Fruit fly (Drosophila melanogaster) whole organism, embryonic: Measurements from ENCODE around the gene CG1542.

Experiments used
- Adf1 ChIP-seq: fragments of 200-800 bp; sonication (Bioruptor generic); IDR thresholded peaks from 2 replicates; pipeline ENCODE4 v1.3.6; 2022; ENCODE audit warnings: missing biosample characterization, missing genetic modification characterization
- CG10274 ChIP-seq: fragments of 200-800 bp; sonication (Bioruptor generic); optimal IDR thresholded peaks from 3 replicates; lab custom pipeline; 2017; ENCODE audit warnings: missing biosample characterization, mild to moderate bottlenecking, missing genetic modification characterization
- CG10565 ChIP-seq: fragments of 200-800 bp; sonication (Bioruptor generic); optimal IDR thresholded peaks from 3 replicates; lab custom pipeline; 2016; ENCODE audit warnings: missing biosample characterization, mild to moderate bottlenecking, missing genetic modification characterization
- CG11456 ChIP-seq: fragments of 200-800 bp; sonication (Bioruptor generic); IDR thresholded peaks from 3 replicates; pipeline ENCODE4 v1.3.6; 2022; ENCODE audit warnings: missing biosample characterization, missing genetic modification characterization
- CG11695 ChIP-seq: fragments of 200-800 bp; sonication (Bioruptor generic); IDR thresholded peaks from 3 replicates; pipeline ENCODE4 v1.3.6; 2022; ENCODE audit warnings: missing biosample characterization, missing genetic modification characterization
- CG12299 ChIP-seq: fragments of 200-800 bp; sonication (Bioruptor generic); optimal IDR thresholded peaks from 2 replicates; lab custom pipeline; 2018; ENCODE audit warnings: missing biosample characterization, mild to moderate bottlenecking, missing genetic modification characterization
- CG14441 ChIP-seq: fragments of 200-800 bp; sonication (Bioruptor generic); IDR thresholded peaks from 2 replicates; pipeline ENCODE4 v1.3.6; 2022; ENCODE audit warnings: missing biosample characterization, missing genetic modification characterization
- CG14667 ChIP-seq: fragments of 200-800 bp; sonication (Bioruptor generic); IDR thresholded peaks from 2 replicates; pipeline ENCODE4 v1.3.6; 2022; ENCODE audit warnings: missing biosample characterization, missing genetic modification characterization
- CG15601 ChIP-seq: fragments of 200-800 bp; sonication (Bioruptor generic); optimal IDR thresholded peaks from 3 replicates; lab custom pipeline; 2019; ENCODE audit warnings: missing biosample characterization, mild to moderate bottlenecking, missing genetic modification characterization, moderate library complexity
- CG17328 ChIP-seq: fragments of 200-800 bp; sonication (Bioruptor generic); IDR thresholded peaks from 2 replicates; pipeline ENCODE4 v1.3.6; 2022; ENCODE audit warnings: missing biosample characterization, missing genetic modification characterization
- CG18764 ChIP-seq: fragments of 200-800 bp; sonication (Bioruptor generic); optimal IDR thresholded peaks from 3 replicates; lab custom pipeline; 2016; ENCODE audit warnings: missing biosample characterization, missing genetic modification characterization
- CG30431 ChIP-seq: fragments of 200-800 bp; sonication (Bioruptor generic); optimal IDR thresholded peaks from 2 replicates; lab custom pipeline; 2017; ENCODE audit warnings: missing biosample characterization, missing genetic modification characterization
- CG32532 ChIP-seq: fragments of 200-800 bp; sonication (Bioruptor generic); IDR thresholded peaks from 2 replicates; pipeline ENCODE4 v1.3.6; 2022; ENCODE audit warnings: missing biosample characterization, missing genetic modification characterization
- CG32767 ChIP-seq: fragments of 200-800 bp; sonication (Bioruptor generic); IDR thresholded peaks from 2 replicates; pipeline ENCODE4 v1.3.6; 2022; ENCODE audit warnings: missing biosample characterization, missing genetic modification characterization
- CG32772 ChIP-seq: fragments of 200-800 bp; sonication (Bioruptor generic); IDR thresholded peaks from 2 replicates; pipeline ENCODE4 v1.3.6; 2022; ENCODE audit warnings: missing biosample characterization, missing genetic modification characterization
- CG33213 ChIP-seq: fragments of 200-800 bp; sonication (Bioruptor generic); optimal IDR thresholded peaks from 3 replicates; lab custom pipeline; 2016; ENCODE audit warnings: missing biosample characterization, missing genetic modification characterization
- CG7271 ChIP-seq: fragments of 200-800 bp; sonication (Bioruptor generic); optimal IDR thresholded peaks from 2 replicates; lab custom pipeline; 2018; ENCODE audit warnings: missing biosample characterization, mild to moderate bottlenecking, missing genetic modification characterization, moderate library complexity
- CG7357 ChIP-seq: fragments of 200-800 bp; sonication (Bioruptor generic); IDR thresholded peaks from 3 replicates; pipeline ENCODE4 v1.3.6; 2022; ENCODE audit warnings: missing biosample characterization, missing genetic modification characterization
- CG8281 ChIP-seq: fragments of 200-800 bp; sonication (Bioruptor generic); optimal IDR thresholded peaks from 2 replicates; lab custom pipeline; 2018; ENCODE audit warnings: missing biosample characterization, mild to moderate bottlenecking, missing genetic modification characterization, moderate library complexity
- CG9727 ChIP-seq: fragments of 200-800 bp; sonication (Bioruptor generic); optimal IDR thresholded peaks from 3 replicates; lab custom pipeline; 2017; ENCODE audit warnings: missing biosample characterization, mild to moderate bottlenecking, missing genetic modification characterization
- CG9932 ChIP-seq: fragments of 200-800 bp; sonication (Bioruptor generic); IDR thresholded peaks from 2 replicates; pipeline ENCODE4 v1.3.6; 2022; ENCODE audit warnings: missing biosample characterization, missing genetic modification characterization
- CkIIα-i1 ChIP-seq: fragments of 200-800 bp; sonication (Bioruptor generic); IDR thresholded peaks from 2 replicates; pipeline ENCODE4 v1.3.6; 2022; ENCODE audit warnings: missing biosample characterization, missing genetic modification characterization
- Eip74EF ChIP-seq, 2 experiments: fragments of 200-800 bp in 1 of 2; fragments of >200 bp in 1 of 2; sonication (Bioruptor generic) in 1 of 2; optimal IDR thresholded peaks; 2 replicates each; lab custom pipeline; 2017 to 2019; ENCODE audit warnings: missing biosample characterization in 2 of 2, missing genetic modification characterization in 2 of 2, mild to moderate bottlenecking in 1 of 2, moderate library complexity in 1 of 2
- Hand ChIP-seq: fragments of 200-800 bp; sonication (Bioruptor generic); optimal IDR thresholded peaks from 2 replicates; lab custom pipeline; 2017; ENCODE audit warnings: mild to moderate bottlenecking, missing biosample characterization, missing genetic modification reagents, missing genetic modification characterization
- MBD-R2 ChIP-seq: fragments of 200-800 bp; sonication (Bioruptor generic); IDR thresholded peaks from 2 replicates; pipeline ENCODE4 v1.3.6; 2022; ENCODE audit warnings: missing biosample characterization, missing genetic modification characterization
- Nf-YC ChIP-seq: fragments of 200-800 bp; optimal IDR thresholded peaks from 3 replicates; lab custom pipeline; 2019; ENCODE audit warnings: missing biosample characterization, mild to moderate bottlenecking, missing genetic modification characterization, moderate library complexity
- Side ChIP-seq: fragments of 200-800 bp; sonication (Bioruptor generic); optimal IDR thresholded peaks from 2 replicates; lab custom pipeline; 2016; ENCODE audit warnings: missing biosample characterization, missing genetic modification characterization
- Sry-δ ChIP-seq: fragments of 200-800 bp; sonication (Bioruptor generic); optimal IDR thresholded peaks from 2 replicates; lab custom pipeline; 2016; ENCODE audit warnings: missing biosample characterization, missing genetic modification characterization
- Tbp ChIP-seq: fragments of >200 bp; optimal IDR thresholded peaks from 2 replicates; lab custom pipeline; 2018; ENCODE audit warnings: missing biosample characterization, missing genetic modification characterization
- Trl ChIP-seq, 3 experiments: fragments of >200 bp in 2 of 3; fragments of 200-800 bp in 1 of 3; sonication (Bioruptor generic) in 1 of 3; optimal IDR thresholded peaks; 2 replicates in 1 of 3; 3 replicates in 2 of 3; lab custom pipeline; 2016 to 2017; ENCODE audit warnings: missing biosample characterization in 1 of 3, missing genetic modification characterization in 1 of 3
- Vsx1 ChIP-seq: fragments of 200-800 bp; sonication (Bioruptor generic); optimal IDR thresholded peaks from 2 replicates; lab custom pipeline; 2017; ENCODE audit warnings: missing biosample characterization, mild to moderate bottlenecking, missing genetic modification characterization, missing genetic modification reagents
- Xrp1 ChIP-seq: fragments of 200-800 bp; sonication (Bioruptor generic); IDR thresholded peaks from 2 replicates; pipeline ENCODE4 v1.3.6; 2022; ENCODE audit warnings: missing biosample characterization, missing genetic modification characterization
- ac ChIP-seq: fragments of 200-800 bp; sonication (Bioruptor generic); optimal IDR thresholded peaks from 3 replicates; lab custom pipeline; 2017; ENCODE audit warnings: missing biosample characterization, mild to moderate bottlenecking, missing genetic modification characterization
- bbx ChIP-seq: fragments of 200-800 bp; sonication (Bioruptor generic); IDR thresholded peaks from 2 replicates; pipeline ENCODE4 v1.3.6; 2022; ENCODE audit warnings: missing biosample characterization, missing genetic modification characterization; ENCODE audit not compliant: partially characterized antibody
- bigmax ChIP-seq: fragments of 200-800 bp; sonication (Bioruptor generic); optimal IDR thresholded peaks from 2 replicates; lab custom pipeline; 2018; ENCODE audit warnings: missing biosample characterization, mild to moderate bottlenecking, missing genetic modification characterization
- cato ChIP-seq: fragments of 200-800 bp; sonication (Bioruptor generic); optimal IDR thresholded peaks from 2 replicates; lab custom pipeline; 2016; ENCODE audit warnings: missing biosample characterization, missing genetic modification characterization, borderline replicate concordance
- chif ChIP-seq, 2 experiments: fragments of 200-800 bp; sonication (Bioruptor generic); optimal IDR thresholded peaks; 3 replicates each; lab custom pipeline; 2016; ENCODE audit warnings: missing biosample characterization in 2 of 2, missing genetic modification characterization in 2 of 2
- chinmo ChIP-seq: fragments of 200-800 bp; sonication (Bioruptor generic); IDR thresholded peaks from 4 replicates; pipeline ENCODE4 v1.3.6; 2022; ENCODE audit warnings: missing biosample characterization, missing genetic modification characterization; ENCODE audit not compliant: partially characterized antibody
- dan ChIP-seq: fragments of 200-800 bp; sonication (Bioruptor generic); IDR thresholded peaks from 2 replicates; pipeline ENCODE4 v1.3.6; 2022; ENCODE audit warnings: missing biosample characterization, missing genetic modification characterization
- gem ChIP-seq: fragments of 200-800 bp; sonication (Bioruptor generic); optimal IDR thresholded peaks from 2 replicates; lab custom pipeline; 2019; ENCODE audit warnings: missing biosample characterization, mild to moderate bottlenecking, missing genetic modification characterization, moderate library complexity
- insv ChIP-seq, 2 experiments: fragments of 200-800 bp; sonication (Bioruptor generic); optimal IDR thresholded peaks; 3 replicates each; lab custom pipeline; 2016 to 2018; ENCODE audit warnings: missing biosample characterization in 2 of 2, missing genetic modification characterization in 2 of 2
- jing ChIP-seq: fragments of 200-800 bp; sonication (Bioruptor generic); optimal IDR thresholded peaks from 2 replicates; lab custom pipeline; 2018; ENCODE audit warnings: missing biosample characterization, mild to moderate bottlenecking, missing genetic modification characterization
- mld ChIP-seq: fragments of 200-800 bp; sonication (Bioruptor generic); IDR thresholded peaks from 3 replicates; pipeline ENCODE4 v1.3.6; 2022; ENCODE audit warnings: missing biosample characterization, missing genetic modification characterization; ENCODE audit not compliant: partially characterized antibody
- onecut ChIP-seq: fragments of 200-800 bp; sonication (Bioruptor generic); IDR thresholded peaks from 2 replicates; pipeline ENCODE4 v1.3.6; 2022; ENCODE audit warnings: missing biosample characterization, missing genetic modification characterization
- pzg ChIP-seq: fragments of 200-800 bp; sonication (Bioruptor generic); optimal IDR thresholded peaks from 3 replicates; lab custom pipeline; 2018; ENCODE audit warnings: missing biosample characterization, mild to moderate bottlenecking, missing genetic modification characterization, moderate library complexity
- sisA ChIP-seq: fragments of 200-800 bp; sonication (Bioruptor generic); IDR thresholded peaks from 2 replicates; pipeline ENCODE4 v1.3.6; 2022; ENCODE audit warnings: missing biosample characterization, missing genetic modification characterization
- tll ChIP-seq, 2 experiments: fragments of 200-800 bp in 1 of 2; fragments of >200 bp in 1 of 2; sonication (Bioruptor generic) in 1 of 2; optimal IDR thresholded peaks; 2 replicates each; lab custom pipeline; 2017 to 2019; ENCODE audit warnings: missing biosample characterization in 2 of 2, missing genetic modification characterization in 2 of 2, mild to moderate bottlenecking in 1 of 2, moderate library complexity in 1 of 2
- usp ChIP-seq: fragments of >200 bp; optimal IDR thresholded peaks from 2 replicates; lab custom pipeline; 2017; ENCODE audit warnings: missing biosample characterization, missing genetic modification characterization
- wdn ChIP-seq: fragments of 200-800 bp; sonication (Bioruptor generic); IDR thresholded peaks from 2 replicates; pipeline ENCODE4 v1.3.6; 2022; ENCODE audit warnings: missing biosample characterization, missing genetic modification characterization

Gene CG1542

dm6 chr3R:31222125-31222889 is 9.0 kb downstream of the CG1542 start (continued):
- TF ChIP-seq Trl (optimal IDR thresholded peaks at IDR 0.05; lab: Kevin White, UChicago) (peak in 1 of 2 experiments; percentile 43), Trl (GFP tag; optimal IDR thresholded peaks at IDR 0.05; lab: Kevin White, UChicago) (peak; percentile 86), CG11456 (no peak), CG14441 (GFP tag; lab: Robert Waterston, UW) (no peak), usp (GFP tag; lab: Kevin White, UChicago) (no peak), CG7271 (tag; lab: Kevin White, UChicago) (no peak), pzg (GFP tag; lab: Kevin White, UChicago) (no peak), Xrp1 (GFP tag; lab: Robert Waterston, UW) (no peak), CG8281 (peak; percentile 59), CG33213 (GFP tag; lab: Kevin White, UChicago) (peak; percentile 77), CG32767 (no peak), tll (GFP tag; optimal IDR thresholded peaks at IDR 0.05; lab: Kevin White, UChicago) (peak in 1 of 2 experiments; percentile 20), CG30431 (GFP tag; lab: Kevin White, UChicago) (peak; percentile 69), CG7357 (peak; percentile 76; the same call in 2 of the 3 replicates), CG9932 (GFP tag; lab: Robert Waterston, UW) (no peak), jing (no peak), CG18764 (GFP tag; lab: Kevin White, UChicago) (peak; percentile 71), cato (GFP tag; lab: Kevin White, UChicago) (peak; percentile 53), dan (GFP tag; lab: Robert Waterston, UW) (no peak), Tbp (GFP tag; lab: Kevin White, UChicago) (no peak), Hand (peak; percentile 84), bbx (GFP tag; lab: Robert Waterston, UW) (no peak), bigmax (GFP tag; lab: Kevin White, UChicago) (no peak), Adf1 (no peak), CG32772 (GFP tag; lab: Robert Waterston, UW) (no peak), gem (tag; lab: Kevin White, UChicago) (peak; percentile 93), CG15601 (peak; percentile 69), CG32532 (no peak), sisA (GFP tag; lab: Robert Waterston, UW) (no peak), ac (peak; percentile 77), Nf-YC (tag; lab: Kevin White, UChicago) (peak; percentile 72), chinmo (no peak), onecut (GFP tag; lab: Robert Waterston, UW) (peak; percentile 97), Side (GFP tag; lab: Kevin White, UChicago) (peak; percentile 85), insv (GFP tag; optimal IDR thresholded peaks at IDR 0.05; lab: Kevin White, UChicago) (peak in 1 of 2 experiments; percentile 40), CG10565 (GFP tag; lab: Kevin White, UChicago) (no peak), CG14667 (GFP tag; lab: Robert Waterston, UW) (no peak), CG11695 (GFP tag; lab: Robert Waterston, UW) (no peak), Sry-δ (GFP tag; lab: Kevin White, UChicago) (peak; percentile 24), wdn (GFP tag; lab: Robert Waterston, UW) (no peak), mld (GFP tag; lab: Robert Waterston, UW) (no peak), CG9727 (GFP tag; lab: Kevin White, UChicago) (peak; percentile 90), MBD-R2 (GFP tag; lab: Robert Waterston, UW) (no peak), Eip74EF (GFP tag; optimal IDR thresholded peaks at IDR 0.05; lab: Kevin White, UChicago) (peak in 1 of 2 experiments; percentile 66), Vsx1 (GFP tag; lab: Kevin White, UChicago) (peak; percentile 52), chif (GFP tag; optimal IDR thresholded peaks at IDR 0.05; lab: Kevin White, UChicago) (peak; percentile 67 to 87), CG10274 (GFP tag; lab: Kevin White, UChicago) (peak; percentile 63), CG12299 (tag; lab: Kevin White, UChicago) (peak; percentile 75), CkIIα-i1 (GFP tag; lab: Robert Waterston, UW) (no peak), CG17328 (no peak)
